In genomic region chr2L:5523848-5524473, dm6 we compare ENCODE assay signal across 1 fruit fly cellular context.
TF ChIP-seq lines count a peak whose summit lies in the region.

Gene Vps52 (minus strand): TSS chr2L:5523898.
Gene Elp4 (plus strand): TSS chr2L:5524139.

TF ChIP-seq in whole organism, embryonic, 481 proteins besides CTCF, POLR2A, EP300 and RAD21 (continued from another document):
- TF ChIP-seq nerfin-2 (GFP tag; IDR thresholded peaks at IDR 0.05; lab: Robert Waterston, UW; ENCODE audit: partially characterized antibody) (peak; percentile 67), CG10267 (tag; optimal IDR thresholded peaks at IDR 0.05; lab: Kevin White, UChicago) (peak; percentile 75), amos (GFP tag; IDR thresholded peaks at IDR 0.05; lab: Robert Waterston, UW; ENCODE audit: partially characterized antibody) (peak; percentile 76), Nf-YB (GFP tag; optimal IDR thresholded peaks at IDR 0.05; lab: Kevin White, UChicago) (peak; percentile 60), CG8924 (tag; optimal IDR thresholded peaks at IDR 0.05; lab: Kevin White, UChicago) (peak; percentile 78), CG32532 (GFP tag; IDR thresholded peaks at IDR 0.05; lab: Robert Waterston, UW) (peak; percentile 80), CG16813 (GFP tag; IDR thresholded peaks at IDR 0.05; lab: Robert Waterston, UW; ENCODE audit: partially characterized antibody) (peak; percentile 73), maf-S (GFP tag; optimal IDR thresholded peaks at IDR 0.05; lab: Kevin White, UChicago) (peak; percentile 48), wdn (GFP tag; IDR thresholded peaks at IDR 0.05; lab: Robert Waterston, UW) (peak; percentile 63), CG4707 (GFP tag; optimal IDR thresholded peaks at IDR 0.05; lab: Kevin White, UChicago) (no peak), al (GFP tag; IDR thresholded peaks at IDR 0.05; lab: Robert Waterston, UW) (peak; percentile 53), sc (optimal IDR thresholded peaks at IDR 0.05; lab: Kevin White, UChicago) (no peak), sc (GFP tag; optimal IDR thresholded peaks at IDR 0.05; lab: Kevin White, UChicago) (peak; percentile 60)
